Worm (Caenorhabditis elegans): Measurements from ENCODE around the gene C14B9.10.

The C14B9.10 gene

ce11 chrIII:8130177-8130902 is at the start of gene C14B9.10, which contains the start of gene rpl-21:
C14B9.10 (plus strand) TSS chrIII:8130852.
rpl-21 (minus strand) TSS chrIII:8130227.
- peak; percentile 73 for TF ChIP-seq nhr-77 (tag; optimal IDR thresholded peaks at IDR 0.05)
- TF ChIP-seq xbp-1 (tag; optimal IDR thresholded peaks at IDR 0.05): peak; percentile 81
- no peak for TF ChIP-seq egl-27 (tag; optimal IDR thresholded peaks at IDR 0.05)
- TF ChIP-seq lin-15B (tag; optimal IDR thresholded peaks at IDR 0.05): peak; percentile 78
- peak; percentile 68 for TF ChIP-seq ztf-4 (tag; optimal IDR thresholded peaks at IDR 0.05)
- no peak for TF ChIP-seq nhr-76 (tag; optimal IDR thresholded peaks at IDR 0.05)
- TF ChIP-seq Y116A8C.19 (tag; optimal IDR thresholded peaks at IDR 0.05; ENCODE audit: borderline replicate concordance): no peak
- TF ChIP-seq sptf-1 (tag; optimal IDR thresholded peaks at IDR 0.05): no peak
- TF ChIP-seq isw-1 (GFP tag; IDR thresholded peaks at IDR 0.05): peak; percentile 86
- peak; percentile 85 for TF ChIP-seq swsn-7 (tag; optimal IDR thresholded peaks at IDR 0.05)
- peak in 2 of 6 experiments; percentile 41 to 73 for TF ChIP-seq elt-3 (tag; optimal IDR thresholded peaks at IDR 0.05)
- peak; percentile 85 for TF ChIP-seq skn-1 (tag; optimal IDR thresholded peaks at IDR 0.05)
- peak; percentile 76 for TF ChIP-seq fos-1 (tag; optimal IDR thresholded peaks at IDR 0.05)
- TF ChIP-seq lin-13 (GFP tag; optimal IDR thresholded peaks at IDR 0.05): peak; percentile 73
- TF ChIP-seq hpl-2 (GFP tag; optimal IDR thresholded peaks at IDR 0.05): peak; percentile 9
- TF ChIP-seq nhr-47 (tag; optimal IDR thresholded peaks at IDR 0.05): peak; percentile 86
- TF ChIP-seq nhr-90 (tag; optimal IDR thresholded peaks at IDR 0.05; ENCODE audit: poor library complexity): peak; percentile 82
- peak; percentile 75 for TF ChIP-seq nhr-11 (tag; optimal IDR thresholded peaks at IDR 0.05)
- TF ChIP-seq unc-86 (tag; optimal IDR thresholded peaks at IDR 0.05): peak; percentile 74
- no peak for TF ChIP-seq efl-3 (GFP tag; optimal IDR thresholded peaks at IDR 0.05)
- TF ChIP-seq aly-2 (tag; optimal IDR thresholded peaks at IDR 0.05): peak; percentile 83
- TF ChIP-seq blmp-1 (tag; optimal IDR thresholded peaks at IDR 0.05): peak; percentile 72
- TF ChIP-seq C16A3.4 (tag; optimal IDR thresholded peaks at IDR 0.05): peak; percentile 90
- peak; percentile 47; the same call in 1 of the 2 replicates for TF ChIP-seq ceh-88 (GFP tag; IDR thresholded peaks at IDR 0.05)
- TF ChIP-seq mdl-1 (tag; optimal IDR thresholded peaks at IDR 0.05): peak in 1 of 2 experiments; percentile 77
- peak; percentile 95 for TF ChIP-seq unc-130 (tag; optimal IDR thresholded peaks at IDR 0.05)
- no peak for TF ChIP-seq nhr-28 (tag; optimal IDR thresholded peaks at IDR 0.05)
- no peak for TF ChIP-seq ceh-8 (GFP tag; optimal IDR thresholded peaks at IDR 0.05)
- TF ChIP-seq elt-2 (tag; optimal IDR thresholded peaks at IDR 0.05): peak; percentile 5
- no peak for TF ChIP-seq zag-1 (tag; optimal IDR thresholded peaks at IDR 0.05)
- TF ChIP-seq lsy-2 (tag; optimal IDR thresholded peaks at IDR 0.05): peak; percentile 99
- TF ChIP-seq rnt-1 (tag; optimal IDR thresholded peaks at IDR 0.05): peak; percentile 86
- TF ChIP-seq egl-13 (tag; optimal IDR thresholded peaks at IDR 0.05): peak; percentile 27
- TF ChIP-seq alr-1 (tag; optimal IDR thresholded peaks at IDR 0.05; ENCODE audit: borderline replicate concordance): no peak
- no peak for TF ChIP-seq sup-37 (GFP tag; optimal IDR thresholded peaks at IDR 0.05)
- peak; percentile 92 for TF ChIP-seq nhr-71 (tag; optimal IDR thresholded peaks at IDR 0.05)
- TF ChIP-seq nhr-20 (tag; optimal IDR thresholded peaks at IDR 0.05): peak; percentile 85
- no peak for TF ChIP-seq hlh-17 (GFP tag; optimal IDR thresholded peaks at IDR 0.05; ENCODE audit: borderline replicate concordance)
- TF ChIP-seq unc-30 (tag; optimal IDR thresholded peaks at IDR 0.05): no peak
- no peak for TF ChIP-seq pqm-1 (tag; optimal IDR thresholded peaks at IDR 0.05)
- TF ChIP-seq mep-1 (tag; optimal IDR thresholded peaks at IDR 0.05): peak; percentile 86
- no peak for TF ChIP-seq zip-4 (GFP tag; optimal IDR thresholded peaks at IDR 0.05)
- TF ChIP-seq fkh-8 (tag; optimal IDR thresholded peaks at IDR 0.05): peak; percentile 68
- no peak for TF ChIP-seq mab-9 (GFP tag; IDR thresholded peaks at IDR 0.05)
- no peak for TF ChIP-seq vab-15 (tag; optimal IDR thresholded peaks at IDR 0.05)
- no peak for TF ChIP-seq nhr-84 (tag; optimal IDR thresholded peaks at IDR 0.05)
- peak; percentile 83 for TF ChIP-seq tbx-2 (tag; optimal IDR thresholded peaks at IDR 0.05)
- TF ChIP-seq dpl-1 (GFP tag; optimal IDR thresholded peaks at IDR 0.05): peak; percentile 75 to 80 (median 78)
- TF ChIP-seq aha-1 (tag; optimal IDR thresholded peaks at IDR 0.05): no peak
- TF ChIP-seq C34B4.2 (tag; optimal IDR thresholded peaks at IDR 0.05): no peak
- TF ChIP-seq nhr-237 (tag; optimal IDR thresholded peaks at IDR 0.05): peak; percentile 57
- no peak for TF ChIP-seq ceh-90 (tag; optimal IDR thresholded peaks at IDR 0.05)

All from whole organism, L1 larva.